Worm (Caenorhabditis elegans) whole organism, L4/young adult: ENCODE results near the gene mthf-1.

Source experiments
- W03F9.2 ChIP-seq: fragments of 150-350 bp; optimal IDR thresholded peaks from 2 replicates; lab custom pipeline; 2014; ENCODE audit warnings: missing biosample characterization, missing genetic modification characterization
- dao-5 ChIP-seq: sonication (generic microtip); optimal IDR thresholded peaks from 2 replicates; lab custom pipeline; 2016; ENCODE audit warnings: missing genotype, missing genetic modification characterization, moderate library complexity, missing compliant biosample characterization
- him-1 ChIP-seq: sonication (generic microtip); optimal IDR thresholded peaks from 2 replicates; lab custom pipeline; 2016; ENCODE audit warnings: missing genotype, missing genetic modification reagents, missing genetic modification characterization, missing compliant biosample characterization

The mthf-1 gene

ce11 chrII:7810162-7810868 is 32.7 kb upstream of the mthf-1 start:
- no peak for TF ChIP-seq W03F9.2 (tag; lab: Kevin White, UChicago)
- TF ChIP-seq him-1: no peak

DNA sequence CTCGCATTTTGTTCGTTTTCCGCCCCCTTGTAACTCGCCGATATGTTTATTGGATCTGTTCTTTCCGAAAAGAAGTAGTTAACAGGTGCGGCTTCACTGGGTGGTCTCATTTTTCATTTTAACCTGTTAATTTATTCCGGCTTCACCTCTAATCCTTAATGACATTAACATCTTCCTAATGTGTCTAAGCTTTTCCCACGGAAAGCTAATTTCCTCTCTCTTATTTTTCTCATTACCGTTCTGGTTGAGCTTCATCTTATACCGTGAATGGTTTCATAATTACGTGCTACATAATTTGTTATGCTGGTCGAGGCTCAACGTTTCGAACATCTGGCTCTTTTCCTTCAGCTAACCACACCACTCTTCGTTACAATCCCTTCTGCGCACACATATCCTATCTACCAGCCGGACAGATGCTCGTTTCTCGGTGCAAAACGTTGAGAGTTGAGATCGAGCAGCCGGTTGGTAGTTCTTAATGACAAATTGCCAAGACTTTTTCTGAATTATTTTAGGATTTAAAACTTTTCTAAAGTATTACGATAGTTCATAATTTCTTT is 31.8 kb upstream of the mthf-1 start:
- TF ChIP-seq W03F9.2 (tag; lab: Kevin White, UChicago): no peak
- TF ChIP-seq dao-5 (tag; lab: Kevin White, UChicago): no peak
- no peak for TF ChIP-seq him-1

ce11 chrII:7808950-7809349 is 31.3 kb upstream of the mthf-1 start:
- TF ChIP-seq dao-5 (tag; lab: Kevin White, UChicago) (no peak), him-1 (no peak), W03F9.2 (tag; lab: Kevin White, UChicago) (no peak)

DNA sequence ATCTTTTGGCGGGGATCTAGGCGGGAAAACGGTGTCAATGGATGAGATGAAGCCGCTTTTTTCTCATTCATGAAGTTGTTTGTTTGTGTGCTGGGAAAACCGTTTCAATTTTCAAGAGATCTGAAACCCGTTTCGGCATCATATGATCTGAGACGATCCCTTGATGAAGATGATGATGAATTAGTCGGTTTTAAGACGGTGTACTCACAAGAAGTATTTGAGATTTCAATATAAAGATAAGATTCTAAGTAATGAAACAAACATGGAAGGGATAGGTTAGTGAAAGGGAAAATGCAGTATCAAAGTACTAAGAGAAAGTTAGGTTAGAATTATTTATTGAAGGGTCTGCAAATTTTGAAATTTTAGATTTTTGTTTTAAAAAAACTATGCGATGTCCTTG is 30.5 kb upstream of the mthf-1 start:
- TF ChIP-seq him-1 (no peak), dao-5 (tag; lab: Kevin White, UChicago) (no peak), W03F9.2 (tag; lab: Kevin White, UChicago) (no peak)

ce11 chrII:7806872-7807271 is 29.2 kb upstream of the mthf-1 start:
- TF ChIP-seq dao-5 (tag; lab: Kevin White, UChicago): no peak
- no peak for TF ChIP-seq W03F9.2 (tag; lab: Kevin White, UChicago)
- TF ChIP-seq him-1: no peak

DNA sequence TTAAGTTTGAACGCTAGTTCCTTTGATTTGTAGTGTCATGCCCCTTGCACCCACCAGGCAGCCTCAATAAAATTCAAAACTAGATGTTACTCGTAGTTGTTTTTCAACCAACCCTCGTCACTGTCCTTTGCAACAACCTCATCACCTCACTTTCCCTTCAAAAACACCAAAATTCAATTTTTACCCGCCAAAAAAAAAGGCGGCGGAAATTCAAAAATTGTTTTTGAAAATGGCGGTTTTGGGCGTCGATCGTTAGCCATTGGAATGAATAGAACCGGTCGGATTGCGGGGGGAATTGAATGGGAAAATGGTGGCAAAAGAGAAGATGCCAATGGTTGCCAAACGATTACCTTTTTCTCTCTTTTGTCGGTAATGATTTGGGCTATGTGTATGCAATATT is 28.4 kb upstream of the mthf-1 start:
- no peak for TF ChIP-seq dao-5 (tag; lab: Kevin White, UChicago)
- TF ChIP-seq W03F9.2 (tag; lab: Kevin White, UChicago): no peak

DNA sequence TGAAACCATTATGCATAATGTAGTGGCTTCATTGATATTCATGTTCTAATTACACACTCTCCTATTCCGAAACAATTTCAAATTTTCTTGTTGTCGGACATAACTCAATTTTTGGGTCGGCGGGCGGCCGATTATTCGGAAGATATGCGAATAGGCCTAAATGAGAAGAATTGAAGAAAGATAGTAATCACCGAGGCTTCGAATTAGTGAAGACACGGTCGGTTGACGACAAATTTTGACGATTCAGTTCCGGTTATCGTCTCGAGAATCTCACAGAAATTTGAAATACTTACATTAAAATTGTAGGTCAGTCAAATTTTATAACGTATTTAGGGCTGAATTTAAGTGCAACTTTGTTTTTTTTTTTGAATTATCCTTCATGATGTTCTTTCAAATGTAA is 25.6 kb upstream of the mthf-1 start:
- no peak for TF ChIP-seq dao-5 (tag; lab: Kevin White, UChicago)
- no peak for TF ChIP-seq him-1
- no peak for TF ChIP-seq W03F9.2 (tag; lab: Kevin White, UChicago)

- no peak for TF ChIP-seq W03F9.2 (tag; lab: Kevin White, UChicago)
- no peak for TF ChIP-seq dao-5 (tag; lab: Kevin White, UChicago)
- no peak for TF ChIP-seq him-1
Observed at ce11 chrII:7801899-7802298, 24.3 kb upstream of the mthf-1 start.

ce11 chrII:7801255-7801654 is 23.6 kb upstream of the mthf-1 start:
- TF ChIP-seq W03F9.2 (tag; lab: Kevin White, UChicago) (no peak), dao-5 (tag; lab: Kevin White, UChicago) (no peak), him-1 (no peak)

DNA sequence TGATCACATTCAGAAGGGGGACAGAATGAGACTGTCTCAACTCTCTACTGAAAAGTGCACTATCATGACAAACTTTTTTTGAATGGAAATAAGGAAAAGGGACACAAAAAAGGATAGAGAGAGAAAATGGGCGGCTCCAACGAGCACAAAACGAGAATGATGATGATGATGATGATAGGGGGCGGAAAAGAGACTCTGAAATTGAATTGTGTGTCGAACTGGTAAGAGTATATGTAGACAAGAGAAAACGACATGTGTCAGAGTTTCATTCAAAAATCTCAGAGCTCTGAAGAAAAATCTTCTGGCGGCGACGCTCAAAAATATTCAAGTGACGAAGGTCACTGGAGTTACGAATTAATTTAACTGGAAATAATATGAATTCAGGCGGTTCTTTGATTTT is 17.7 kb upstream of the mthf-1 start:
- TF ChIP-seq dao-5 (tag; lab: Kevin White, UChicago) (no peak), W03F9.2 (tag; lab: Kevin White, UChicago) (no peak), him-1 (no peak)

DNA sequence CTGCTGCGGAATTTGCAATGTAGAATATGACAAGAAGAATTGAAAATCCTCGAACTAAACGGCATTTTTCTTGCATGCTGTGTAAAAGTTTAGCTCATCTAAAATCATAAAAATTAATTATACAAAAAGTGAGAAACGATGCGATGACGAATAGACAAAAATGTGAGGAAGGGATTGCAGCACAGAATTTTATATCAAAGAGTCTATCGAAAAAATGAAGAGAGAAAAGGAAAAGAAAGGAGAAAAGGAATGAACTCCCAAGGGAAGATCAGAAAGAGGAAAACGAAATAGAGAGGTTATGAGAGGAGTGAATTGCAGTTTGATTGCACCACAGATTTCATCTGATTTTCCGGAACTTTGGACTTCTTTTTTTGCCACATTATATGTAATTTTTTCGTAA is 16.6 kb upstream of the mthf-1 start, which contains the start of gene glr-4:
glr-4 (minus strand) TSS at position 101 of the 400 bp plus-strand sequence.
- TF ChIP-seq W03F9.2 (tag; lab: Kevin White, UChicago) (no peak), him-1 (no peak), dao-5 (tag; lab: Kevin White, UChicago) (no peak)

- no peak for TF ChIP-seq dao-5 (tag; lab: Kevin White, UChicago)
- no peak for TF ChIP-seq W03F9.2 (tag; lab: Kevin White, UChicago)
- no peak for TF ChIP-seq him-1
Observed at ce11 chrII:7792514-7792913, 14.9 kb upstream of the mthf-1 start.

DNA sequence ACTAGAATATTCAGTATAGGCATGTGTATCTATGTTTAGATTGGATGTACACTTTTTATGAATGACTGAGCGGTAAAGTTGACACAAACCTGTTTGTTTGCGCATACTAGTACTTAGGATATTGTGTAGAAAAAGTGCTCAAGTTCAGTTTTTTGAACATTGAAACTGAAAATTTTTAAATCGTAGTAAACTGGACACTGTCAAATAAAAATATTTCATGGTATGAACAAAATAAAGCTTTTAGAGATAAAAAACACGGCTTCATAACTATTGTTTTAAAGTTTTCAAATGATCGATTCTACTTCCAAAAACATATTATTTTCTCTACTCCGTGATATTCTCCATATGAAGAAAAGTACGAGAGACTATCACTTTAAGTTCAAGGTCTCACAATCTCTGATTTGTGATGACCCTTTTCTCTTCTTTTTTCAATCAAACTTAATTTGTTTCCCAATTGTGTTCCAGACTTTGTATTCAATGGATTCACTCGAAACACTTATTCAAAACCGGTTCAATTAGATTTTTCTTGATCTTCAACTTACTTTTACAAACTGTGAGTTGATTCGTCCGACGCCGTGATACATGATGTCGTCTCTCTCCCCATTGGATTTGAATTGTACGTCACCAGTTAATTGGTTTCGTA is 13.9 kb upstream of the mthf-1 start:
- no peak for TF ChIP-seq him-1
- TF ChIP-seq dao-5 (tag; lab: Kevin White, UChicago): no peak

DNA sequence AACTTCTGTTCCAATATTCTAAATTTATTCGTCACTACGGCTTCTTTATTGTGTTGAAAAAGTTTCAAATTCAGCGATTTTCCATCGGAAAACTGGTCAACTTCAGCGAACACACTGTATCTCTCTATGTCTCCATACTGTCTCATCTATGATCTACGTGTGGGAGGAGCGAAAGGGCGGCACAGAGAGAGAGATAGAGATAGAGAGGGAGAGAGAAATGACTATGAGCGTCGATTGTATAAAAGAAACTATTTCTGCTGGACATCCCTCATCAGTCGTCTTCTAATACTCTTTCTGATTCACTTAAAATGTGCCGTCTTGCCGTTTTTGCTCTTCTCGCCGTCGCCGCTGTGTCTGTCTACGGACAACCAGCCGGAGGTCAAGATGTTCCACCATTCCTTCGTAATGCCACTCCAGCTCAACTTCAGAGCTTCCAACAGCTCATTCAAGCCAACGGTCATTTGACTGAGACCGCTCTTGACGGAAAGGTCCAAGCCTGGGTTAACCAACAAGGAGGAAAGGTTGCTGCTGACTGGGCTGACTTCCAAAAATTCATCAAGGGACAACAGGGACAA is 12.8 kb upstream of the mthf-1 start, which contains the start of gene srlf-1:
srlf-1 (plus strand) TSS at position 268 of the 575 bp plus-strand sequence.
- TF ChIP-seq dao-5 (tag; lab: Kevin White, UChicago) (no peak), him-1 (no peak), W03F9.2 (tag; lab: Kevin White, UChicago) (no peak)
